Worm (Caenorhabditis elegans) whole organism, L4 larva: Measurements from ENCODE around the gene rml-4.

ENCODE experiments used
- F10B5.3 ChIP-seq: sonication (generic microtip); optimal IDR thresholded peaks from 2 replicates; lab custom pipeline; 2016; ENCODE audit warnings: mild to moderate bottlenecking, missing genetic modification characterization, missing compliant biosample characterization
- F26F4.8 ChIP-seq: fragments of 200-800 bp; sonication (Bioruptor generic); conservative IDR thresholded peaks from 2 replicates; pipeline ENCODE4 v1.3.6; 2022; ENCODE audit warnings: missing genetic modification characterization, missing compliant biosample characterization
- F37D6.2 ChIP-seq: sonication (generic microtip); optimal IDR thresholded peaks from 2 replicates; lab custom pipeline; 2016; ENCODE audit warnings: mild to moderate bottlenecking, missing genetic modification characterization, missing compliant biosample characterization
- F44E2.7 ChIP-seq: fragments of 200-800 bp; sonication (Bioruptor generic); IDR thresholded peaks from 2 replicates; pipeline ENCODE4 v2.1.2; 2022; ENCODE audit warnings: missing genetic modification characterization, missing compliant biosample characterization
- Y105C5A.15 ChIP-seq: fragments of 200-800 bp; sonication (Bioruptor generic); IDR thresholded peaks from 2 replicates; pipeline ENCODE4 v1.3.6; 2022; ENCODE audit warnings: missing genetic modification characterization, missing compliant biosample characterization
- Y48G9A.11 ChIP-seq: fragments of 200-800 bp; sonication (Bioruptor generic); IDR thresholded peaks from 2 replicates; pipeline ENCODE4 v1.3.6; 2022; ENCODE audit warnings: missing genetic modification reagents, missing genetic modification characterization, missing compliant biosample characterization
- Y5F2A.4 ChIP-seq: fragments of 200-800 bp; sonication (Bioruptor generic); optimal IDR thresholded peaks from 2 replicates; lab custom pipeline; 2018; ENCODE audit warnings: mild to moderate bottlenecking, missing genetic modification characterization, missing compliant biosample characterization
- aha-1 ChIP-seq: fragments of 150-350 bp; peaks from one replicate; lab custom pipeline; 2014; ENCODE audit warnings: missing biosample characterization, missing genetic modification characterization
- ama-1 ChIP-seq: fragments of 150-350 bp; optimal IDR thresholded peaks from 2 replicates; lab custom pipeline; 2014; ENCODE audit warnings: inconsistent platforms, mixed read lengths
- attf-4 ChIP-seq: sonication (generic microtip); optimal IDR thresholded peaks from 3 replicates; lab custom pipeline; 2017; ENCODE audit warnings: missing biosample characterization, missing genetic modification characterization
- ceh-28 ChIP-seq: fragments of 150-350 bp; optimal IDR thresholded peaks from 2 replicates; lab custom pipeline; 2014; ENCODE audit warnings: missing biosample characterization, missing genetic modification reagents, missing genetic modification characterization
- ceh-62 ChIP-seq: sonication (generic microtip); optimal IDR thresholded peaks from 2 replicates; lab custom pipeline; 2017; ENCODE audit warnings: missing biosample characterization, missing genetic modification characterization
- ceh-82 ChIP-seq: sonication (generic microtip); optimal IDR thresholded peaks from 2 replicates; lab custom pipeline; 2017; ENCODE audit warnings: missing biosample characterization, missing genetic modification characterization
- ctbp-1 ChIP-seq: fragments of 200-800 bp; sonication (Bioruptor generic); IDR thresholded peaks from 2 replicates; pipeline ENCODE4 v1.3.6; 2022; ENCODE audit warnings: missing genetic modification reagents, missing genetic modification characterization, missing compliant biosample characterization
- daf-12 ChIP-seq: fragments of 150-350 bp; optimal IDR thresholded peaks from 2 replicates; lab custom pipeline; 2014; ENCODE audit warnings: missing biosample characterization, missing genetic modification reagents, missing genetic modification characterization
- daf-19 ChIP-seq: fragments of 200-800 bp; sonication (Bioruptor generic); conservative IDR thresholded peaks from 2 replicates; pipeline ENCODE4 v1.3.6; 2022; ENCODE audit warnings: missing genetic modification characterization, missing compliant biosample characterization
- daf-8 ChIP-seq: fragments of 200-800 bp; sonication (Bioruptor generic); IDR thresholded peaks from 2 replicates; pipeline ENCODE4 v1.3.6; 2022; ENCODE audit warnings: missing genetic modification characterization, missing compliant biosample characterization
- dmd-6 ChIP-seq: fragments of 200-800 bp; sonication (Bioruptor generic); IDR thresholded peaks from 2 replicates; pipeline ENCODE4 v1.3.6; 2022; ENCODE audit warnings: missing genetic modification reagents, missing genetic modification characterization, missing compliant biosample characterization
- dve-1 ChIP-seq: sonication (generic microtip); optimal IDR thresholded peaks from 2 replicates; lab custom pipeline; 2017; ENCODE audit warnings: antibody characterized with exemption, mild to moderate bottlenecking, missing genetic modification characterization, missing compliant biosample characterization; ENCODE audit not compliant: insufficient read depth
- egl-43 ChIP-seq: fragments of 200-800 bp; sonication (Bioruptor generic); IDR thresholded peaks from 2 replicates; pipeline ENCODE4 v1.3.6; 2022; ENCODE audit warnings: missing genetic modification reagents, missing genetic modification characterization, missing compliant biosample characterization
- hif-1 ChIP-seq, 2 experiments: sonication (generic microtip); optimal IDR thresholded peaks; 2 replicates each; lab custom pipeline; 2016 to 2017; ENCODE audit warnings: missing compliant biosample characterization in 2 of 2, missing genetic modification characterization in 2 of 2, missing genetic modification reagents in 2 of 2, missing genotype in 2 of 2, mild to moderate bottlenecking in 1 of 2
- hlh-11 ChIP-seq: fragments of 200-800 bp; sonication (Bioruptor generic); optimal IDR thresholded peaks from 2 replicates; lab custom pipeline; 2018; ENCODE audit warnings: mild to moderate bottlenecking, missing genetic modification characterization, missing compliant biosample characterization
- lim-7 ChIP-seq: fragments of 200-800 bp; sonication (Bioruptor generic); IDR thresholded peaks from 2 replicates; pipeline ENCODE4 v1.3.6; 2022; ENCODE audit warnings: missing genetic modification characterization, missing compliant biosample characterization
- lin-15B ChIP-seq: fragments of 150-350 bp; sonication (generic microtip); optimal IDR thresholded peaks from 3 replicates; lab custom pipeline; 2014; ENCODE audit warnings: missing biosample characterization, missing genetic modification characterization
- lin-39 ChIP-seq: fragments of 150-350 bp; optimal IDR thresholded peaks from 2 replicates; lab custom pipeline; 2014; ENCODE audit warnings: missing biosample characterization, missing genetic modification reagents, missing genetic modification characterization
- lsy-2 ChIP-seq, 2 experiments: fragments of 150-350 bp in 1 of 2; sonication (generic microtip) in 1 of 2; optimal IDR thresholded peaks; 2 replicates each; lab custom pipeline; 2014 to 2017; ENCODE audit warnings: missing biosample characterization in 2 of 2, missing genetic modification characterization in 2 of 2
- madf-9 ChIP-seq: fragments of 200-800 bp; sonication (Bioruptor generic); conservative IDR thresholded peaks from 2 replicates; pipeline ENCODE4 v1.3.6; 2022; ENCODE audit warnings: missing genetic modification reagents, missing genetic modification characterization, missing compliant biosample characterization
- mep-1 ChIP-seq: fragments of 150-350 bp; sonication (generic microtip); optimal IDR thresholded peaks from 3 replicates; lab custom pipeline; 2014; ENCODE audit warnings: missing biosample characterization, missing genetic modification characterization
- nhr-10 ChIP-seq: fragments of 150-350 bp; optimal IDR thresholded peaks from 2 replicates; lab custom pipeline; 2014; ENCODE audit warnings: missing biosample characterization, missing genetic modification characterization
- nhr-102 ChIP-seq: sonication (generic microtip); optimal IDR thresholded peaks from 2 replicates; lab custom pipeline; 2016; ENCODE audit warnings: mild to moderate bottlenecking, missing genetic modification characterization, moderate library complexity, missing compliant biosample characterization
- nhr-111 ChIP-seq: fragments of 200-800 bp; sonication (Bioruptor generic); optimal IDR thresholded peaks from 2 replicates; lab custom pipeline; 2018; ENCODE audit warnings: mild to moderate bottlenecking, missing genetic modification characterization, missing compliant biosample characterization
- nhr-28 ChIP-seq: fragments of 150-350 bp; optimal IDR thresholded peaks from 2 replicates; lab custom pipeline; 2014; ENCODE audit warnings: missing biosample characterization, missing genetic modification characterization
- nhr-41 ChIP-seq: fragments of 200-800 bp; sonication (Bioruptor generic); IDR thresholded peaks from 2 replicates; pipeline ENCODE4 v1.3.6; 2022; ENCODE audit warnings: missing genetic modification reagents, missing genetic modification characterization, missing compliant biosample characterization
- nhr-76 ChIP-seq: fragments of 150-350 bp; optimal IDR thresholded peaks from 2 replicates; lab custom pipeline; 2014; ENCODE audit warnings: missing biosample characterization, missing genetic modification characterization
- pha-4 ChIP-seq, 2 experiments: fragments of 150-350 bp in 1 of 2; fragments of 200-800 bp in 1 of 2; sonication (Bioruptor generic) in 1 of 2; IDR thresholded peaks in 1 of 2; optimal IDR thresholded peaks in 1 of 2; 2 replicates each; pipeline versions ENCODE4 v1.3.6 to Lab custom; 2014 to 2022; ENCODE audit warnings: missing genetic modification characterization in 2 of 2, missing genetic modification reagents in 2 of 2, missing biosample characterization in 1 of 2, missing compliant biosample characterization in 1 of 2
- pqm-1 ChIP-seq: sonication (generic microtip); optimal IDR thresholded peaks from 2 replicates; lab custom pipeline; 2017; ENCODE audit warnings: missing biosample characterization, missing genetic modification characterization
- rbr-2 ChIP-seq: sonication (generic microtip); optimal IDR thresholded peaks from 2 replicates; lab custom pipeline; 2016; ENCODE audit warnings: missing genotype, missing genetic modification characterization, missing compliant biosample characterization
- saeg-2 ChIP-seq: fragments of 200-800 bp; sonication (Bioruptor generic); IDR thresholded peaks from 2 replicates; pipeline ENCODE4 v1.3.6; 2022; ENCODE audit warnings: missing genetic modification reagents, missing genetic modification characterization, missing compliant biosample characterization
- skn-1 ChIP-seq: fragments of 150-350 bp; optimal IDR thresholded peaks from 2 replicates; lab custom pipeline; 2014; ENCODE audit warnings: missing biosample characterization, missing genetic modification characterization
- snpc-1.2 ChIP-seq: fragments of 200-800 bp; sonication (Bioruptor generic); IDR thresholded peaks from 2 replicates; pipeline ENCODE4 v1.3.6; 2022; ENCODE audit warnings: missing genetic modification reagents, missing genetic modification characterization, missing compliant biosample characterization
- snpc-4 ChIP-seq: fragments of 150-350 bp; optimal IDR thresholded peaks from 2 replicates; lab custom pipeline; 2014; ENCODE audit warnings: missing biosample characterization, missing genetic modification characterization
- spr-1 ChIP-seq: sonication (generic microtip); optimal IDR thresholded peaks from 2 replicates; lab custom pipeline; 2016; ENCODE audit warnings: mild to moderate bottlenecking, missing genetic modification characterization, missing compliant biosample characterization
- unc-62 ChIP-seq, 3 experiments: fragments of 150-350 bp in 1 of 3; sonication (generic microtip); optimal IDR thresholded peaks in 2 of 3; peaks in 1 of 3; 1 replicate in 1 of 3; 2 replicates in 2 of 3; lab custom pipeline; 2014 to 2017; ENCODE audit warnings: missing biosample characterization in 3 of 3, missing genetic modification characterization in 3 of 3, missing genetic modification reagents in 3 of 3, missing genotype in 1 of 3
- zip-2 ChIP-seq: fragments of 150-350 bp; optimal IDR thresholded peaks from 2 replicates; lab custom pipeline; 2014; ENCODE audit warnings: missing biosample characterization, missing genetic modification characterization

rml-4 gene

ce11 chrII:4294801-4295200 is at the start of gene rml-4:
Gene rml-4 (plus strand): TSS chrII:4295101.
- TF ChIP-seq daf-19 (GFP tag; lab: Robert Waterston, UW) (no peak), Y105C5A.15 (GFP tag; lab: Robert Waterston, UW) (no peak), attf-4 (tag; lab: Kevin White, UChicago) (no peak), spr-1 (tag; lab: Kevin White, UChicago) (no peak), nhr-41 (no peak), snpc-4 (tag; lab: Kevin White, UChicago) (no peak), lin-15B (tag; lab: Kevin White, UChicago) (no peak), Y5F2A.4 (no peak), nhr-28 (tag; lab: Kevin White, UChicago) (no peak), dve-1 (tag; lab: Kevin White, UChicago) (no peak), nhr-111 (GFP tag; lab: Kevin White, UChicago) (no peak), F44E2.7 (GFP tag; lab: Robert Waterston, UW) (no peak), lim-7 (GFP tag; lab: Robert Waterston, UW) (no peak), daf-12 (tag; lab: Kevin White, UChicago) (no peak), aha-1 (tag; lab: Kevin White, UChicago) (no peak)

- TF ChIP-seq snpc-1.2 (GFP tag; lab: Robert Waterston, UW) (no peak), ceh-28 (tag; lab: Kevin White, UChicago) (no peak), ama-1 (lab: Kevin White, UChicago) (no peak), madf-9 (GFP tag; lab: Robert Waterston, UW) (no peak), nhr-102 (tag; lab: Kevin White, UChicago) (no peak), F10B5.3 (tag; lab: Kevin White, UChicago) (no peak), ctbp-1 (no peak), pqm-1 (tag; lab: Kevin White, UChicago) (no peak), ceh-82 (tag; lab: Kevin White, UChicago) (no peak), rbr-2 (tag; lab: Kevin White, UChicago) (no peak), mep-1 (tag; lab: Kevin White, UChicago) (no peak), nhr-76 (tag; lab: Kevin White, UChicago) (no peak), Y48G9A.11 (GFP tag; lab: Robert Waterston, UW) (no peak), dve-1 (tag; lab: Kevin White, UChicago) (no peak), nhr-111 (GFP tag; lab: Kevin White, UChicago) (no peak), daf-8 (GFP tag; lab: Robert Waterston, UW) (no peak), skn-1 (tag; lab: Kevin White, UChicago) (no peak), F26F4.8 (GFP tag; lab: Robert Waterston, UW) (no peak)
Measured at ce11 chrII:4246897-4247296, 48.0 kb upstream of the rml-4 start, which contains the start of gene gpa-11. Gene gpa-11 (plus strand): TSS chrII:4247197.

DNA sequence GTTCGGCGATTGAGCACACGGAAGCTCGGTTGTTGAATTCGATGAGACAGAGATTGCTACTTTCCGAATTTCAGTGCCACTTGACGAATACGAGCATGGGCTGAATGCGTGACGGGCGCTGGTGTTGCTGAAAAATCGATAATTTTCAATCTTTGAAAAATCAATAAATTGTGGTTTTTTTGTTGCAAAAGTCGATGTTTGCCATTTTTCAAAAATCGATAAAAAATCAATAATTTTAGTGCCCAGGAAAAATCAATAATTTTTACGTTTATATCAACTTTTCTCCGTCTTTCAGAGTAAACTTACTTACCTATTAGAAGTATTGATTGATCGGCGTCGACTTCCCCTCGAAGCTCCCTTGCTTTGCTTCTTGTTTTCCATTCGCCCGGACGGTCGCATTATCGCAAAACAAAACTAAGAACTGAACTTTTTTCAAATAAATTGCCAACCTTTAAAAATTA is 38.3 kb upstream of the rml-4 start, which contains the start of gene C16A11.7:
C16A11.7 (minus strand) TSS at position 411 of the 461 bp plus-strand sequence.
- TF ChIP-seq lin-15B (tag; lab: Kevin White, UChicago) (no peak), snpc-4 (tag; lab: Kevin White, UChicago) (no peak), hif-1 (tag; optimal IDR thresholded peaks at IDR 0.05; lab: Kevin White, UChicago) (no peak), ceh-28 (tag; lab: Kevin White, UChicago) (peak; percentile 95), nhr-10 (no peak), ceh-62 (tag; lab: Kevin White, UChicago) (no peak), F44E2.7 (GFP tag; lab: Robert Waterston, UW) (no peak), hlh-11 (tag; lab: Kevin White, UChicago) (no peak)

DNA sequence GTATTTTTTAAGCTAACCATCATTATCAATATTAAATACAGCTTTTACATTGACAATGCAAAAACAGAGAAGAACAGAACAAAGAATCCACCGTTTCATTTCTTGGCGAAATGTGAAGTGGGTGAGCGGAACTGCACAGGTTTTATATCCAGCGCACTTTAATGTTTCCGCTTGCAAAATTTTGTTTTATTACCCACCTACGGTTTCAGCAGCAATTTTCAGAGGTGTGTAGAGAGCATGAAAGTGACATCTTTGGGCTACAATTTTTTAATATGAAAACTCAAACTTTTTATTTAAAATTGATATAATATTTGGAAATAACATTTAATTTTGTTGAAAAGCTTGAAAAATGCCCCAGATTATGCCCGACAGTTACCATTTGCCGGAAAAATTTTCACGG is 36.2 kb upstream of the rml-4 start, which contains the start of gene clec-135:
clec-135 (minus strand) TSS at position 101 of the 400 bp plus-strand sequence.
- TF ChIP-seq pha-4 (GFP tag; IDR thresholded peaks at IDR 0.05; lab: Robert Waterston, UW) (no peak), pha-4 (tag; optimal IDR thresholded peaks at IDR 0.05; lab: Kevin White, UChicago) (no peak), zip-2 (no peak), F37D6.2 (no peak), daf-12 (tag; lab: Kevin White, UChicago) (no peak), nhr-102 (tag; lab: Kevin White, UChicago) (no peak), ceh-62 (tag; lab: Kevin White, UChicago) (no peak), dmd-6 (no peak), nhr-10 (no peak), unc-62 (GFP tag; optimal IDR thresholded peaks at IDR 0.05 in 1 of 2; lab: Kevin White, UChicago) (no peak), unc-62 (tag; optimal IDR thresholded peaks at IDR 0.05; lab: Kevin White, UChicago) (no peak), saeg-2 (GFP tag; lab: Robert Waterston, UW) (no peak), lsy-2 (tag; optimal IDR thresholded peaks at IDR 0.05; lab: Kevin White, UChicago) (no peak), hif-1 (tag; optimal IDR thresholded peaks at IDR 0.05; lab: Kevin White, UChicago) (no peak), egl-43 (no peak), pqm-1 (tag; lab: Kevin White, UChicago) (no peak), lin-39 (tag; lab: Kevin White, UChicago) (no peak), dve-1 (tag; lab: Kevin White, UChicago) (no peak)
